Fruit fly (Drosophila melanogaster) whole organism, pupa: Measurements from ENCODE around the gene TBC1D23.

Experiments used
- CG12605 ChIP-seq: fragments of 200-800 bp; sonication (Bioruptor generic); IDR thresholded peaks from 2 replicates; pipeline ENCODE4 v1.3.6; 2022; ENCODE audit warnings: missing biosample characterization, missing genetic modification characterization
- CG8159 ChIP-seq: fragments of 200-800 bp; sonication (Bioruptor generic); optimal IDR thresholded peaks from 3 replicates; lab custom pipeline; 2018; ENCODE audit warnings: missing biosample characterization, mild to moderate bottlenecking, missing genetic modification characterization, moderate library complexity
- EcR ChIP-seq: fragments of 200-800 bp; sonication (Bioruptor generic); optimal IDR thresholded peaks from 3 replicates; lab custom pipeline; 2019; ENCODE audit warnings: missing biosample characterization, missing genetic modification characterization, mild to moderate bottlenecking, moderate library complexity, missing genetic modification reagents

- TF ChIP-seq CG12605 (GFP tag; lab: Robert Waterston, UW): no peak
- TF ChIP-seq EcR (GFP tag; lab: Kevin White, UChicago): no peak
- TF ChIP-seq CG8159 (tag; lab: Kevin White, UChicago): no peak
Measured at dm6 chr2L:1082668-1083067, 46.4 kb upstream of the TBC1D23 start.
